Fruit fly (Drosophila melanogaster) whole organism, embryonic: Measurements from ENCODE around the gene Ns4.

Experiments
- ATbp ChIP-seq: fragments of 200-800 bp; sonication (Bioruptor generic); optimal IDR thresholded peaks from 2 replicates; lab custom pipeline; 2017; ENCODE audit warnings: missing biosample characterization, mild to moderate bottlenecking, missing genetic modification characterization, missing genetic modification reagents
- Abd-B ChIP-seq: fragments of 200-800 bp; sonication (Bioruptor generic); optimal IDR thresholded peaks from 2 replicates; lab custom pipeline; 2018; ENCODE audit warnings: missing biosample characterization, mild to moderate bottlenecking, missing genetic modification characterization, moderate library complexity
- Atf-2 ChIP-seq: fragments of 200-800 bp; sonication (Bioruptor generic); optimal IDR thresholded peaks from 2 replicates; lab custom pipeline; 2016; ENCODE audit warnings: missing biosample characterization, missing genetic modification characterization
- Bdp1 ChIP-seq: fragments of 200-800 bp; sonication (Bioruptor generic); optimal IDR thresholded peaks from 3 replicates; lab custom pipeline; 2016; ENCODE audit warnings: missing biosample characterization, missing genetic modification characterization
- C15 ChIP-seq: fragments of 200-800 bp; sonication (Bioruptor generic); IDR thresholded peaks from 3 replicates; pipeline ENCODE4 v1.3.6; 2022; ENCODE audit warnings: missing biosample characterization, missing genetic modification characterization
- CG10147 ChIP-seq: fragments of 200-800 bp; sonication (Bioruptor generic); optimal IDR thresholded peaks from 2 replicates; lab custom pipeline; 2019; ENCODE audit warnings: missing biosample characterization, mild to moderate bottlenecking, missing genetic modification characterization, moderate library complexity
- CG1024 ChIP-seq: fragments of 200-800 bp; sonication (Bioruptor generic); IDR thresholded peaks from 2 replicates; pipeline ENCODE4 v1.3.6; 2022; ENCODE audit warnings: missing biosample characterization, missing genetic modification characterization
- CG10274 ChIP-seq: fragments of 200-800 bp; sonication (Bioruptor generic); optimal IDR thresholded peaks from 3 replicates; lab custom pipeline; 2017; ENCODE audit warnings: missing biosample characterization, mild to moderate bottlenecking, missing genetic modification characterization
- CG12391 ChIP-seq: fragments of 200-800 bp; sonication (Bioruptor generic); optimal IDR thresholded peaks from 3 replicates; lab custom pipeline; 2018; ENCODE audit warnings: missing biosample characterization, mild to moderate bottlenecking, missing genetic modification characterization, moderate library complexity
- CG17612 ChIP-seq: fragments of 200-800 bp; sonication (Bioruptor generic); IDR thresholded peaks from 2 replicates; pipeline ENCODE4 v1.3.6; 2022; ENCODE audit warnings: missing biosample characterization, missing genetic modification characterization
- CG2202 ChIP-seq: fragments of 200-800 bp; sonication (Bioruptor generic); optimal IDR thresholded peaks from 2 replicates; lab custom pipeline; 2018; ENCODE audit warnings: missing biosample characterization, mild to moderate bottlenecking, missing genetic modification characterization
- CG3281 ChIP-seq: fragments of 200-800 bp; sonication (Bioruptor generic); optimal IDR thresholded peaks from 3 replicates; lab custom pipeline; 2017; ENCODE audit warnings: missing biosample characterization, mild to moderate bottlenecking, missing genetic modification characterization
- CG33557 ChIP-seq: fragments of 200-800 bp; sonication (Bioruptor generic); optimal IDR thresholded peaks from 2 replicates; lab custom pipeline; 2019; ENCODE audit warnings: missing biosample characterization, mild to moderate bottlenecking, missing genetic modification characterization, moderate library complexity
- CG6272 ChIP-seq: fragments of 200-800 bp; sonication (Bioruptor generic); IDR thresholded peaks from 2 replicates; pipeline ENCODE4 v1.3.6; 2022; ENCODE audit warnings: missing biosample characterization, missing genetic modification characterization
- CG6654 ChIP-seq: fragments of 200-800 bp; sonication (Bioruptor generic); optimal IDR thresholded peaks from 2 replicates; lab custom pipeline; 2017; ENCODE audit warnings: missing biosample characterization, mild to moderate bottlenecking, missing genetic modification characterization
- CG6689 ChIP-seq: fragments of 200-800 bp; sonication (Bioruptor generic); IDR thresholded peaks from 2 replicates; pipeline ENCODE4 v1.3.6; 2022; ENCODE audit warnings: missing biosample characterization, missing genetic modification characterization
- CG6765 ChIP-seq: fragments of 200-800 bp; sonication (Bioruptor generic); optimal IDR thresholded peaks from 3 replicates; lab custom pipeline; 2017; ENCODE audit warnings: missing biosample characterization, mild to moderate bottlenecking, missing genetic modification characterization
- CG7271 ChIP-seq: fragments of 200-800 bp; sonication (Bioruptor generic); optimal IDR thresholded peaks from 2 replicates; lab custom pipeline; 2018; ENCODE audit warnings: missing biosample characterization, mild to moderate bottlenecking, missing genetic modification characterization, moderate library complexity
- CG8944 ChIP-seq: fragments of 200-800 bp; sonication (Bioruptor generic); optimal IDR thresholded peaks from 3 replicates; lab custom pipeline; 2016; ENCODE audit warnings: missing biosample characterization, missing genetic modification characterization
- CG9215 ChIP-seq: fragments of 200-800 bp; sonication (Bioruptor generic); IDR thresholded peaks from 2 replicates; pipeline ENCODE4 v1.3.6; 2022; ENCODE audit warnings: missing biosample characterization, missing genetic modification characterization
- CG9876 ChIP-seq: fragments of 200-800 bp; sonication (Bioruptor generic); optimal IDR thresholded peaks from 2 replicates; lab custom pipeline; 2016; ENCODE audit warnings: missing biosample characterization, missing genetic modification characterization
- CHES-1-like ChIP-seq: fragments of 200-800 bp; sonication (Bioruptor generic); optimal IDR thresholded peaks from 2 replicates; lab custom pipeline; 2016; ENCODE audit warnings: missing biosample characterization, missing genetic modification characterization
- CTCF ChIP-seq: fragments of 200-800 bp; sonication (Bioruptor generic); optimal IDR thresholded peaks from 2 replicates; lab custom pipeline; 2017; ENCODE audit warnings: missing biosample characterization, mild to moderate bottlenecking, missing genetic modification characterization, moderate library complexity
- Dfd ChIP-seq, 2 experiments: fragments of >200 bp; optimal IDR thresholded peaks; 2 replicates each; lab custom pipeline; 2017; ENCODE audit warnings: missing biosample characterization in 2 of 2, missing genetic modification characterization in 2 of 2
- Dip2 ChIP-seq: fragments of 200-800 bp; sonication (Bioruptor generic); IDR thresholded peaks from 2 replicates; pipeline ENCODE4 v1.3.6; 2022; ENCODE audit warnings: missing biosample characterization, missing genetic modification characterization
- Gsc ChIP-seq: fragments of 200-800 bp; sonication (Bioruptor generic); IDR thresholded peaks from 2 replicates; pipeline ENCODE4 v1.3.6; 2022; ENCODE audit warnings: missing biosample characterization, missing genetic modification characterization
- HLH4C ChIP-seq: fragments of 200-800 bp; sonication (Bioruptor generic); IDR thresholded peaks from 3 replicates; pipeline ENCODE4 v1.3.6; 2022; ENCODE audit warnings: missing biosample characterization, missing genetic modification characterization; ENCODE audit not compliant: partially characterized antibody
- Mad ChIP-seq: fragments of 200-800 bp; sonication (Bioruptor generic); optimal IDR thresholded peaks from 2 replicates; lab custom pipeline; 2016; ENCODE audit warnings: missing biosample characterization, missing genetic modification characterization
- Max ChIP-seq: fragments of 200-800 bp; sonication (Bioruptor generic); optimal IDR thresholded peaks from 2 replicates; lab custom pipeline; 2016; ENCODE audit warnings: missing biosample characterization, mild to moderate bottlenecking, missing genetic modification characterization
- Myb ChIP-seq: fragments of 200-800 bp; sonication (Bioruptor generic); optimal IDR thresholded peaks from 2 replicates; lab custom pipeline; 2016; ENCODE audit warnings: missing biosample characterization, missing genetic modification characterization
- NC2α ChIP-seq: fragments of 200-800 bp; sonication (Bioruptor generic); optimal IDR thresholded peaks from 2 replicates; lab custom pipeline; 2016; ENCODE audit warnings: missing biosample characterization, missing genetic modification characterization
- NFAT ChIP-seq: fragments of 200-800 bp; sonication (Bioruptor generic); IDR thresholded peaks from 2 replicates; pipeline ENCODE4 v1.3.6; 2022; ENCODE audit warnings: missing biosample characterization, missing genetic modification characterization
- NfI ChIP-seq: fragments of 200-800 bp; sonication (Bioruptor generic); optimal IDR thresholded peaks from 3 replicates; lab custom pipeline; 2018; ENCODE audit warnings: missing biosample characterization, mild to moderate bottlenecking, missing genetic modification characterization, moderate library complexity
- PHDP ChIP-seq: fragments of 200-800 bp; sonication (Bioruptor generic); optimal IDR thresholded peaks from 3 replicates; lab custom pipeline; 2018; ENCODE audit warnings: missing biosample characterization, mild to moderate bottlenecking, missing genetic modification characterization, moderate library complexity
- Poxn ChIP-seq: fragments of 200-800 bp; sonication (Bioruptor generic); IDR thresholded peaks from 2 replicates; pipeline ENCODE4 v1.3.6; 2022; ENCODE audit warnings: missing biosample characterization, missing genetic modification characterization
- Rfx ChIP-seq: fragments of 200-800 bp; sonication (Bioruptor generic); IDR thresholded peaks from 2 replicates; pipeline ENCODE4 v1.3.6; 2022; ENCODE audit warnings: missing biosample characterization, missing genetic modification characterization
- aop ChIP-seq: fragments of 200-800 bp; sonication (Bioruptor generic); IDR thresholded peaks from 2 replicates; pipeline ENCODE4 v1.3.6; 2022; ENCODE audit warnings: missing biosample characterization, missing genetic modification characterization
- bcd ChIP-seq: fragments of 200-800 bp; sonication (Bioruptor generic); optimal IDR thresholded peaks from 2 replicates; lab custom pipeline; 2017; ENCODE audit warnings: missing biosample characterization, mild to moderate bottlenecking, missing genetic modification characterization
- fd102C ChIP-seq: fragments of 200-800 bp; sonication (Bioruptor generic); optimal IDR thresholded peaks from 2 replicates; lab custom pipeline; 2018; ENCODE audit warnings: missing biosample characterization, mild to moderate bottlenecking, missing genetic modification characterization, moderate library complexity
- fd3F ChIP-seq: fragments of 200-800 bp; sonication (Bioruptor generic); optimal IDR thresholded peaks from 2 replicates; lab custom pipeline; 2018; ENCODE audit warnings: missing biosample characterization, mild to moderate bottlenecking, missing genetic modification characterization, moderate library complexity
- fd96Cb ChIP-seq: fragments of 200-800 bp; sonication (Bioruptor generic); optimal IDR thresholded peaks from 2 replicates; lab custom pipeline; 2018; ENCODE audit warnings: missing biosample characterization, mild to moderate bottlenecking, missing genetic modification characterization, moderate library complexity
- gcm2 ChIP-seq: fragments of 200-800 bp; sonication (Bioruptor generic); optimal IDR thresholded peaks from 2 replicates; lab custom pipeline; 2016; ENCODE audit warnings: missing biosample characterization, missing genetic modification characterization
- hth ChIP-seq: fragments of >200 bp; optimal IDR thresholded peaks from 2 replicates; lab custom pipeline; 2017; ENCODE audit warnings: inconsistent platforms
- kah ChIP-seq: fragments of 200-800 bp; sonication (Bioruptor generic); optimal IDR thresholded peaks from 2 replicates; lab custom pipeline; 2018; ENCODE audit warnings: missing biosample characterization, mild to moderate bottlenecking, missing genetic modification characterization
- kni ChIP-seq: fragments of 200-800 bp; sonication (Bioruptor generic); optimal IDR thresholded peaks from 3 replicates; lab custom pipeline; 2017; ENCODE audit warnings: mild to moderate bottlenecking, missing biosample characterization, missing genetic modification reagents, missing genetic modification characterization
- phol ChIP-seq: fragments of 200-800 bp; sonication (Bioruptor generic); optimal IDR thresholded peaks from 3 replicates; lab custom pipeline; 2018; ENCODE audit warnings: missing biosample characterization, mild to moderate bottlenecking, missing genetic modification characterization, moderate library complexity
- pita ChIP-seq: fragments of 200-800 bp; sonication (Bioruptor generic); optimal IDR thresholded peaks from 2 replicates; lab custom pipeline; 2017; ENCODE audit warnings: missing biosample characterization, mild to moderate bottlenecking, missing genetic modification characterization
- pnt ChIP-seq: fragments of 200-800 bp; sonication (Bioruptor generic); optimal IDR thresholded peaks from 3 replicates; lab custom pipeline; 2016; ENCODE audit warnings: missing biosample characterization, missing genetic modification characterization
- scrt ChIP-seq: fragments of 200-800 bp; sonication (Bioruptor generic); optimal IDR thresholded peaks from 2 replicates; lab custom pipeline; 2018; ENCODE audit warnings: missing biosample characterization, mild to moderate bottlenecking, missing genetic modification characterization, moderate library complexity
- sim ChIP-seq: fragments of 200-800 bp; sonication (Bioruptor generic); IDR thresholded peaks from 2 replicates; pipeline ENCODE4 v1.3.6; 2022; ENCODE audit warnings: missing biosample characterization, missing genetic modification characterization
- sug ChIP-seq: fragments of 200-800 bp; optimal IDR thresholded peaks from 2 replicates; lab custom pipeline; 2019; ENCODE audit warnings: missing biosample characterization, mild to moderate bottlenecking, missing genetic modification characterization, moderate library complexity
- tna ChIP-seq: fragments of 200-800 bp; sonication (Bioruptor generic); IDR thresholded peaks from 2 replicates; pipeline ENCODE4 v1.3.6; 2022; ENCODE audit warnings: missing biosample characterization, missing genetic modification characterization; ENCODE audit not compliant: partially characterized antibody
- ttk ChIP-seq: fragments of 200-800 bp; sonication (Bioruptor generic); IDR thresholded peaks from 2 replicates; pipeline ENCODE4 v2.1.2; 2022; ENCODE audit warnings: missing biosample characterization, missing genetic modification characterization

Gene Ns4

dm6 chr2L:20793881-20794280 lies 41.6 kb downstream of the Ns4 start (continued):
- TF ChIP-seq CG8944 (GFP tag; lab: Kevin White, UChicago) (no peak), Myb (no peak), Atf-2 (GFP tag; lab: Kevin White, UChicago) (no peak), Dfd (GFP tag; optimal IDR thresholded peaks at IDR 0.05; lab: Kevin White, UChicago) (no peak), Rfx (GFP tag; lab: Robert Waterston, UW) (no peak; the same call in 1 of the 2 replicates), tna (peak; percentile 49; the same call in 1 of the 2 replicates), fd3F (GFP tag; lab: Kevin White, UChicago) (no peak), CG2202 (tag; lab: Kevin White, UChicago) (no peak), CG17612 (GFP tag; lab: Robert Waterston, UW) (no peak), Dip2 (GFP tag; lab: Robert Waterston, UW) (no peak), hth (lab: Kevin White, UChicago) (no peak), Poxn (GFP tag; lab: Robert Waterston, UW) (no peak), CTCF (GFP tag; lab: Kevin White, UChicago) (no peak), CG6272 (GFP tag; lab: Robert Waterston, UW) (no peak), NC2α (no peak), fd102C (GFP tag; lab: Kevin White, UChicago) (no peak), CG3281 (GFP tag; lab: Kevin White, UChicago) (no peak), ATbp (no peak), PHDP (peak; percentile 2), sim (no peak), CG10274 (no peak), phol (tag; lab: Kevin White, UChicago) (no peak), gcm2 (no peak), pnt (GFP tag; lab: Kevin White, UChicago) (no peak), CG12391 (no peak), CG9876 (GFP tag; lab: Kevin White, UChicago) (no peak), pita (no peak), CG6765 (GFP tag; lab: Kevin White, UChicago) (peak; percentile 8), Max (GFP tag; lab: Kevin White, UChicago) (no peak), NfI (GFP tag; lab: Kevin White, UChicago) (no peak), kah (no peak), C15 (GFP tag; lab: Robert Waterston, UW) (no peak), CG6689 (no peak), sug (tag; lab: Kevin White, UChicago) (peak; percentile 23), HLH4C (no peak), Mad (GFP tag; lab: Kevin White, UChicago) (no peak), ttk (no peak), CG33557 (GFP tag; lab: Kevin White, UChicago) (no peak), Gsc (GFP tag; lab: Robert Waterston, UW) (no peak), CG10147 (GFP tag; lab: Kevin White, UChicago) (no peak), Abd-B (GFP tag; lab: Kevin White, UChicago) (no peak), scrt (GFP tag; lab: Kevin White, UChicago) (peak; percentile 20), NFAT (GFP tag; lab: Robert Waterston, UW) (peak; percentile 30; the same call in 1 of the 2 replicates), CHES-1-like (no peak), CG6654 (GFP tag; lab: Kevin White, UChicago) (no peak), CG9215 (GFP tag; lab: Robert Waterston, UW) (no peak), fd96Cb (tag; lab: Kevin White, UChicago) (no peak), kni (no peak), aop (GFP tag; lab: Robert Waterston, UW) (no peak), Bdp1 (GFP tag; lab: Kevin White, UChicago) (no peak), CG1024 (no peak), bcd (GFP tag; lab: Kevin White, UChicago) (no peak), CG7271 (tag; lab: Kevin White, UChicago) (no peak)
